Worm (Caenorhabditis elegans) whole organism, L3 larva: ENCODE measurements around the gene ugt-41.

Experiments used
- R02D3.7 ChIP-seq: fragments of 150-350 bp; optimal IDR thresholded peaks from 2 replicates; lab custom pipeline; 2014; ENCODE audit warnings: missing biosample characterization, missing genetic modification characterization
- ama-1 ChIP-seq: fragments of 150-350 bp; optimal IDR thresholded peaks from 2 replicates; lab custom pipeline; 2018
- ceh-16 ChIP-seq: sonication (generic microtip); optimal IDR thresholded peaks from 2 replicates; lab custom pipeline; 2017; ENCODE audit warnings: missing biosample characterization, missing genetic modification characterization
- ceh-82 ChIP-seq: fragments of 150-350 bp; optimal IDR thresholded peaks from 2 replicates; lab custom pipeline; 2014; ENCODE audit warnings: missing biosample characterization, missing genetic modification characterization
- ceh-9 ChIP-seq: sonication (generic microtip); optimal IDR thresholded peaks from 2 replicates; lab custom pipeline; 2018; ENCODE audit warnings: missing biosample characterization, missing genetic modification characterization
- egl-27 ChIP-seq: sonication (generic microtip); optimal IDR thresholded peaks from 4 replicates; lab custom pipeline; 2017; ENCODE audit warnings: missing biosample characterization, missing genetic modification reagents, missing genetic modification characterization
- egl-5 ChIP-seq: fragments of 150-350 bp; optimal IDR thresholded peaks from 2 replicates; lab custom pipeline; 2017; ENCODE audit warnings: missing biosample characterization, missing genetic modification reagents, missing genetic modification characterization, inconsistent platforms
- elt-1 ChIP-seq: fragments of 150-350 bp; optimal IDR thresholded peaks from 2 replicates; lab custom pipeline; 2014; ENCODE audit warnings: missing biosample characterization, missing genetic modification characterization
- elt-2 ChIP-seq: sonication (generic microtip); optimal IDR thresholded peaks from 2 replicates; lab custom pipeline; 2016; ENCODE audit warnings: missing genetic modification reagents, mild to moderate bottlenecking, missing genetic modification characterization, missing compliant biosample characterization
- elt-3 ChIP-seq, 3 experiments: fragments of 150-350 bp in 1 of 3; sonication (generic microtip) in 2 of 3; optimal IDR thresholded peaks; 2 replicates in 2 of 3; 4 replicates in 1 of 3; lab custom pipeline; 2014 to 2017; ENCODE audit warnings: missing biosample characterization in 3 of 3, missing genetic modification characterization in 3 of 3
- eor-1 ChIP-seq, 2 experiments: fragments of 150-350 bp; optimal IDR thresholded peaks; 2 replicates each; lab custom pipeline; 2014 to 2018; ENCODE audit warnings: missing biosample characterization in 2 of 2, missing genetic modification characterization in 2 of 2
- fkh-2 ChIP-seq: fragments of 150-350 bp; optimal IDR thresholded peaks from 2 replicates; lab custom pipeline; 2014; ENCODE audit warnings: missing biosample characterization, missing genetic modification reagents, missing genetic modification characterization
- fos-1 ChIP-seq: fragments of 150-350 bp; optimal IDR thresholded peaks from 2 replicates; lab custom pipeline; 2014; ENCODE audit warnings: missing biosample characterization, missing genetic modification characterization
- hmg-11 ChIP-seq: sonication (generic microtip); optimal IDR thresholded peaks from 2 replicates; lab custom pipeline; 2016; ENCODE audit warnings: missing genetic modification characterization, missing compliant biosample characterization
- jun-1 ChIP-seq: fragments of 150-350 bp; optimal IDR thresholded peaks from 2 replicates; lab custom pipeline; 2014; ENCODE audit warnings: missing biosample characterization, missing genetic modification reagents, missing genetic modification characterization
- lin-39 ChIP-seq: fragments of 150-350 bp; optimal IDR thresholded peaks from 2 replicates; lab custom pipeline; 2018; ENCODE audit warnings: missing biosample characterization, missing genetic modification reagents, missing genetic modification characterization
- mdl-1 ChIP-seq: fragments of 150-350 bp; optimal IDR thresholded peaks from 2 replicates; lab custom pipeline; 2014; ENCODE audit warnings: missing biosample characterization, missing genetic modification characterization
- mml-1 ChIP-seq: fragments of 150-350 bp; sonication (generic microtip); optimal IDR thresholded peaks from 3 replicates; lab custom pipeline; 2014; ENCODE audit warnings: missing biosample characterization, missing genetic modification characterization
- nfya-1 ChIP-seq: sonication (generic microtip); optimal IDR thresholded peaks from 2 replicates; lab custom pipeline; 2017; ENCODE audit warnings: missing genetic modification characterization, mild to moderate bottlenecking, missing compliant biosample characterization, antibody characterized with exemption, moderate library complexity; ENCODE audit not compliant: insufficient read depth
- nhr-11 ChIP-seq: fragments of 150-350 bp; optimal IDR thresholded peaks from 2 replicates; lab custom pipeline; 2014; ENCODE audit warnings: missing biosample characterization, missing genetic modification characterization
- nhr-12 ChIP-seq: fragments of 150-350 bp; optimal IDR thresholded peaks from 2 replicates; lab custom pipeline; 2014; ENCODE audit warnings: missing biosample characterization, missing genetic modification characterization
- nhr-23 ChIP-seq: fragments of 150-350 bp; optimal IDR thresholded peaks from 2 replicates; lab custom pipeline; 2014; ENCODE audit warnings: missing biosample characterization, missing genetic modification reagents, missing genetic modification characterization
- nhr-237 ChIP-seq: fragments of 150-350 bp; optimal IDR thresholded peaks from 2 replicates; lab custom pipeline; 2014; ENCODE audit warnings: missing biosample characterization, missing genetic modification characterization
- nhr-25 ChIP-seq: sonication (generic microtip); optimal IDR thresholded peaks from 2 replicates; lab custom pipeline; 2017; ENCODE audit warnings: missing biosample characterization, missing genetic modification characterization
- nhr-28 ChIP-seq: fragments of 150-350 bp; optimal IDR thresholded peaks from 2 replicates; lab custom pipeline; 2014; ENCODE audit warnings: missing biosample characterization, missing genetic modification characterization
- nhr-67 ChIP-seq: fragments of 150-350 bp; optimal IDR thresholded peaks from 2 replicates; lab custom pipeline; 2014; ENCODE audit warnings: missing biosample characterization, missing genetic modification characterization
- nhr-76 ChIP-seq: fragments of 150-350 bp; sonication (generic microtip); optimal IDR thresholded peaks from 5 replicates; lab custom pipeline; 2014; ENCODE audit warnings: missing biosample characterization, missing genetic modification characterization
- nhr-77 ChIP-seq: fragments of 150-350 bp; optimal IDR thresholded peaks from 2 replicates; lab custom pipeline; 2014; ENCODE audit warnings: missing biosample characterization, missing genetic modification characterization
- pha-4 ChIP-seq: fragments of 150-350 bp; optimal IDR thresholded peaks from 2 replicates; lab custom pipeline; 2014; ENCODE audit warnings: missing biosample characterization, missing genetic modification reagents, missing genetic modification characterization
- pqm-1 ChIP-seq: fragments of 150-350 bp; optimal IDR thresholded peaks from 2 replicates; lab custom pipeline; 2017; ENCODE audit warnings: missing biosample characterization, missing genetic modification characterization, inconsistent platforms
- sea-2 ChIP-seq: fragments of 150-350 bp; sonication (generic microtip); optimal IDR thresholded peaks from 4 replicates; lab custom pipeline; 2014; ENCODE audit warnings: missing biosample characterization, missing genetic modification reagents, missing genetic modification characterization
- snpc-4 ChIP-seq: fragments of 150-350 bp; optimal IDR thresholded peaks from 2 replicates; lab custom pipeline; 2014; ENCODE audit warnings: missing biosample characterization, missing genetic modification characterization
- tbx-2 ChIP-seq: sonication (generic microtip); optimal IDR thresholded peaks from 2 replicates; lab custom pipeline; 2016; ENCODE audit warnings: mild to moderate bottlenecking, missing genetic modification characterization, missing compliant biosample characterization
- unc-39 ChIP-seq: sonication (generic microtip); optimal IDR thresholded peaks from 4 replicates; lab custom pipeline; 2017; ENCODE audit warnings: missing biosample characterization, missing genetic modification characterization
- zag-1 ChIP-seq: fragments of 150-350 bp; optimal IDR thresholded peaks from 2 replicates; lab custom pipeline; 2014; ENCODE audit warnings: missing biosample characterization, missing genetic modification characterization
- ztf-11 ChIP-seq: fragments of 150-350 bp; optimal IDR thresholded peaks from 2 replicates; lab custom pipeline; 2014; ENCODE audit warnings: missing biosample characterization, missing genetic modification characterization
- ztf-4 ChIP-seq: fragments of 150-350 bp; optimal IDR thresholded peaks from 2 replicates; lab custom pipeline; 2014; ENCODE audit warnings: missing biosample characterization, missing genetic modification characterization

Gene ugt-41

DNA sequence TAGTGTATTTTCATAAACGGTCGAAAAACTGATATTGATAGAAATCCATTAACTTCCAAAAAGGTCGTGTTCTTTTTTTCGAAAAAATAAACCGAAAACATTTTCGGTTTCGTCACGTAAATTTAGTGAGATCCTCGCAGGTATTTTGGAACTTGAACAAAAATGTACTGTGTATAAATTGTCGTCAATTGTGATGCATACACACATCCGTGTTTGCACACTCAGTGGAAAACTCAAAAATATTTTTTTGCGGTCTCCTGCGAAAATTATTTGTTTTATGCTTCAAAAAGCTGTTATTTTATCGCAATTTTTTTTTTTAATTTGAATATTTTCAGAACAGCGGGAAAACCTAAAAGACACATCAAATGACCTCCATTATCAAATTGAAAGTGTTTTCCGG lies 15.4 kb upstream of the ugt-41 start, which contains the start of gene cpsf-2:
TSS of gene cpsf-2 (plus strand) at position 330 of the 400 bp plus-strand sequence.
- no peak for TF ChIP-seq elt-3 (tag; optimal IDR thresholded peaks at IDR 0.05; lab: Kevin White, UChicago)
- no peak for TF ChIP-seq ama-1
- no peak for TF ChIP-seq jun-1 (tag; lab: Kevin White, UChicago)
- peak; percentile 60 for TF ChIP-seq hmg-11
- TF ChIP-seq pha-4 (tag; lab: Kevin White, UChicago) = no peak
- no peak for TF ChIP-seq mdl-1 (tag; lab: Kevin White, UChicago)
- no peak for TF ChIP-seq lin-39 (tag; lab: Kevin White, UChicago)
- TF ChIP-seq nfya-1 = peak; percentile 14
- no peak for TF ChIP-seq ceh-82 (tag; lab: Kevin White, UChicago)
- TF ChIP-seq elt-2 (tag; lab: Kevin White, UChicago) = no peak
- TF ChIP-seq nhr-25 (tag; lab: Kevin White, UChicago) = no peak
- TF ChIP-seq nhr-67 (tag; lab: Kevin White, UChicago) = no peak
- no peak for TF ChIP-seq nhr-11 (tag; lab: Kevin White, UChicago)
- no peak for TF ChIP-seq ztf-4 (tag; lab: Kevin White, UChicago)
- no peak for TF ChIP-seq eor-1 (tag; optimal IDR thresholded peaks at IDR 0.05; lab: Kevin White, UChicago)
- no peak for TF ChIP-seq nhr-12 (tag; lab: Kevin White, UChicago)

DNA sequence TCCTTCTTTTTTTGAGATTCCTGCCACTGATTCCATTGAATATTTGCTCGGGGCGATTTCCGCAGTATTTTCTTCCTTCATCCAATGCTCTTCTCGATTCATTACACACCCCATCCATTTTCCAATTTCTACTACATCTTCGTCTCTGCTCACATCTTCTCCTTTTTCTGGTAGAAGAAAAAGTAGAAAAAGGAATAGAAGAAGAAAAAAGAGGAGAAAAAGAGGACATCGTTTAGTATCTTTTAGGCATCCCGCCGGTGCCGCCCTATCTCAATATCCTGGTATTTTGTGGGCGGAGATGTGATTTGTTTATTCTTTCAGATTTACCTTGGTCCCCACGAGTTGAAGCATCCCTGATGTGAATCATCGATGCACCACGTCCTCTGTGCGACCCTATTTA lies 11.8 kb upstream of the ugt-41 start, which contains the start of gene lgc-39:
TSS of gene lgc-39 (plus strand) at position 301 of the 400 bp plus-strand sequence.
- no peak for TF ChIP-seq ceh-16
- no peak for TF ChIP-seq mdl-1 (tag; lab: Kevin White, UChicago)
- no peak for TF ChIP-seq egl-27 (tag; lab: Kevin White, UChicago)
- TF ChIP-seq unc-39 = no peak
- no peak for TF ChIP-seq ama-1
- no peak for TF ChIP-seq nhr-67 (tag; lab: Kevin White, UChicago)
- no peak for TF ChIP-seq tbx-2
- no peak for TF ChIP-seq nhr-25 (tag; lab: Kevin White, UChicago)
- no peak for TF ChIP-seq fos-1 (tag; lab: Kevin White, UChicago)
- TF ChIP-seq nhr-11 (tag; lab: Kevin White, UChicago) = no peak
- no peak for TF ChIP-seq nhr-28 (tag; lab: Kevin White, UChicago)
- TF ChIP-seq ztf-11 (tag; lab: Kevin White, UChicago) = no peak
- TF ChIP-seq pqm-1 (tag; lab: Kevin White, UChicago) = no peak
- no peak for TF ChIP-seq elt-1 (tag; lab: Kevin White, UChicago)
- TF ChIP-seq sea-2 (GFP tag; lab: Kevin White, UChicago) = no peak
- TF ChIP-seq R02D3.7 (tag; lab: Kevin White, UChicago) = no peak
- no peak for TF ChIP-seq mml-1 (tag; lab: Kevin White, UChicago)
- no peak for TF ChIP-seq nhr-76
- TF ChIP-seq elt-3 (tag; optimal IDR thresholded peaks at IDR 0.05; lab: Kevin White, UChicago) = no peak
- TF ChIP-seq nhr-77 = no peak

ce11 chrV:7166709-7167108 lies 3.3 kb upstream of the ugt-41 start, which contains the start of gene ugt-36:
TSS of gene ugt-36 (plus strand) at chrV:7167009.
- TF ChIP-seq ceh-16 = no peak
- no peak for TF ChIP-seq fkh-2 (tag; lab: Kevin White, UChicago)
- no peak for TF ChIP-seq nhr-237 (tag; lab: Kevin White, UChicago)
- no peak for TF ChIP-seq egl-5
- TF ChIP-seq nhr-23 (tag; lab: Kevin White, UChicago) = no peak
- no peak for TF ChIP-seq ceh-9 (tag; lab: Kevin White, UChicago)
- TF ChIP-seq hmg-11 = no peak
- no peak for TF ChIP-seq sea-2 (GFP tag; lab: Kevin White, UChicago)
- TF ChIP-seq elt-2 (tag; lab: Kevin White, UChicago) = no peak
- no peak for TF ChIP-seq nhr-77
- TF ChIP-seq tbx-2 = no peak
- TF ChIP-seq zag-1 = no peak
- TF ChIP-seq ceh-82 (tag; lab: Kevin White, UChicago) = no peak
- no peak for TF ChIP-seq nhr-28 (tag; lab: Kevin White, UChicago)
- no peak for TF ChIP-seq nhr-67 (tag; lab: Kevin White, UChicago)
- no peak for TF ChIP-seq snpc-4

DNA sequence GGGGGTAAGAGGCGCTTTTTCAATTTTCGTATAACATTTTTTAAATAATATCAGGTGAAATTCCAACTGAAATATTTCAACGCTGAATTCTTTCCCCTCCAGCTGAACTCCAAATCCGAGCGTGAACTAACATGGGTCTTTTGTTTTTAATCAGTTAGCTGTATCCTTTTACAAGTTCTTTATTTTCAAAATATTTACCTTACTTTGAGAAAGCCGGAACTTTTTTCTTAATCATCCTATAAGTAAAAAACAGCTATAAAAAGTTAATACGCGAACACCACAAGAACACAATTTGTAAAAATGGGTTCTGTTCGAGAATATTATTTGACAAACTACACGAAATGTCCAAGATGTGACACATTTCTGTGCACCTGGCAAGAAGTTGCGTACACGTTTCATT lies 815 bp upstream of the ugt-41 start, which contains the start of gene srh-83:
TSS of gene srh-83 (plus strand) at position 301 of the 400 bp plus-strand sequence.
- TF ChIP-seq ztf-11 (tag; lab: Kevin White, UChicago) (no peak), sea-2 (GFP tag; lab: Kevin White, UChicago) (no peak), mdl-1 (tag; lab: Kevin White, UChicago) (no peak)
